Fruit fly (Drosophila melanogaster): ENCODE results near the gene CG43055.

The CG43055 gene

DNA sequence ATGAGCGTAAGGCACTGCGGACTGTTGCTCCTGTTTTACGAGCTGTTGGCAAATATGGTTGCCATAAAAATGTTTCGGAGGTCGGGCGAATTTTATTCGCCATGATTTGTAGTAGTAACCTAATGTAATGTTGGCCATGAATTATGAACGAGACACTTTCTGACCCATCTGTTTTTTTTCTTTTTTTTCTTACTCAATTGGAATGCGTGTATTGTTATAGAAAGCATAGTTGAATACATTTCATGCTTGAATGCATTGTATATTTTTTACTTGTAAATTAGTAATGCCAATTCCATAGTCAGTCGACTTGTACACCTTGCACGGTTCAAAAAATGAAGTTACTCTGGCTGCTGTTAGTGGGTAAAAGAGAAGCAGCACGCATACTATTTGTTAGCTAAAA is 26.5 kb downstream of the CG43055 start, which contains the start of gene CG43056:
Gene CG43056 (plus strand): TSS at position 301 of the 400 bp plus-strand sequence.
- no peak for TF ChIP-seq sage (GFP tag; optimal IDR thresholded peaks at IDR 0.05)
- TF ChIP-seq dmrt93B (GFP tag; optimal IDR thresholded peaks at IDR 0.05) = no peak
- no peak for TF ChIP-seq Sp1 (GFP tag; optimal IDR thresholded peaks at IDR 0.05)
- TF ChIP-seq br (GFP tag; optimal IDR thresholded peaks at IDR 0.05) = no peak
- no peak for TF ChIP-seq ey (GFP tag; optimal IDR thresholded peaks at IDR 0.05)
- no peak for TF ChIP-seq Myc (optimal IDR thresholded peaks at IDR 0.05)
- no peak for TF ChIP-seq dl (GFP tag; optimal IDR thresholded peaks at IDR 0.05; ENCODE audit: insufficient read depth in 1 of 2, partially characterized antibody in 2 of 2)
- TF ChIP-seq Hr83 (GFP tag; optimal IDR thresholded peaks at IDR 0.05; ENCODE audit: poor library complexity, severe bottlenecking) = no peak
- no peak for TF ChIP-seq Dfd (GFP tag; optimal IDR thresholded peaks at IDR 0.05)
- no peak for TF ChIP-seq tai (GFP tag; optimal IDR thresholded peaks at IDR 0.05)
- TF ChIP-seq dsf (GFP tag; optimal IDR thresholded peaks at IDR 0.05; ENCODE audit: borderline replicate concordance) = no peak
- TF ChIP-seq psq (GFP tag; optimal IDR thresholded peaks at IDR 0.05) = no peak
- no peak for TF ChIP-seq fru (GFP tag; optimal IDR thresholded peaks at IDR 0.05)
- no peak for TF ChIP-seq CrebA (GFP tag; optimal IDR thresholded peaks at IDR 0.05; ENCODE audit: borderline replicate concordance)

DNA sequence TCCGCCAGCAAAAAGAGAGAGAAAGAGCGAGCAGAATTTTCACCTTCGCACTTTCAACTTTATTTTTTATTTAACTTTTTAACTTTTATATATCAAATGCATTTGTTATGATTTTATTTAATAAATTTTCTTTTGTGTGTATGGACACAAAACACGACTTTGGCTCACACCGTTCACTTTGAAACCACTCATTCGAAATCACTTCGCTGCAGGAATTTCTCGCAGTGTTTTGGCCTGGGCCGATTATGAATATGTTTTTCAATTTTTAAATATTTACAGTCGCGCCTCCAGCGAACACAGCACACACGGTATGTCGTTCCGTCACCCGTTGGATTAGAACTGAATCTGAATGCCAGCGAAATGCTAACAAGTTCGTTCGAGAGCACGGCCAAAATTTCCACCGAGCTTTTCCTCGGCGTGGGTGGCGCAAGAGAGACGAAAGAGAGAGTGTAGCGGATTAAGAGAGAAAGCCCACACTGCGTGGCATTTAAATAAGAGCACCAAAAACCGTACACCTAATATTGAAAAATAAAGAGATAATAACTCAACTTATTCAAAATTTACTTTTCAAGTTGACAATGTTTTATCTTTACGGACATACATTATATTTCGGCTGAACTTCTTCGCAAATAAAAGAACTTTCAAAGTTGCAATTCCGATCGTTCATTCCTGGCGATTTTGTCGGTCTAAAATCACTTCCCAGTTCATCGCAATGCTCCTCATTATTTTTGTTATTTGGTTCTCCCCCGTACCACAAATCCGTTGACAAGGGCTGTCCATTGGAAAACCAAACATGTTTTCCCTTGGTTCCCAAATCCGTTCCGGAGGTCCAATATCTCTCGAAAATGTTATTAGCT is 30.2 kb downstream of the CG43055 start, which contains the start of gene CG15431:
Gene CG15431 (minus strand): TSS at position 402 of the 857 bp plus-strand sequence.
- TF ChIP-seq GATAd (GFP tag; optimal IDR thresholded peaks at IDR 0.05) (no peak), dmrt93B (GFP tag; optimal IDR thresholded peaks at IDR 0.05) (no peak), psq (GFP tag; optimal IDR thresholded peaks at IDR 0.05) (no peak), usp (GFP tag; optimal IDR thresholded peaks at IDR 0.05) (no peak), br (GFP tag; optimal IDR thresholded peaks at IDR 0.05) (no peak), sage (GFP tag; optimal IDR thresholded peaks at IDR 0.05) (no peak), Hnf4 (GFP tag; optimal IDR thresholded peaks at IDR 0.05) (no peak), brk (GFP tag; optimal IDR thresholded peaks at IDR 0.05) (no peak), Mio (GFP tag; optimal IDR thresholded peaks at IDR 0.05) (no peak), HLH106 (tag; optimal IDR thresholded peaks at IDR 0.05) (no peak), Dfd (GFP tag; optimal IDR thresholded peaks at IDR 0.05) (no peak), Hr78 (GFP tag; optimal IDR thresholded peaks at IDR 0.05) (no peak), lola (GFP tag; optimal IDR thresholded peaks at IDR 0.05) (no peak), Abd-B (GFP tag; optimal IDR thresholded peaks at IDR 0.05) (no peak), Sp1 (GFP tag; optimal IDR thresholded peaks at IDR 0.05) (no peak), ey (GFP tag; optimal IDR thresholded peaks at IDR 0.05) (no peak), tai (GFP tag; optimal IDR thresholded peaks at IDR 0.05) (no peak), fru (GFP tag; optimal IDR thresholded peaks at IDR 0.05) (no peak), N (GFP tag; optimal IDR thresholded peaks at IDR 0.05) (no peak), Jra (GFP tag; optimal IDR thresholded peaks at IDR 0.05) (no peak)

DNA sequence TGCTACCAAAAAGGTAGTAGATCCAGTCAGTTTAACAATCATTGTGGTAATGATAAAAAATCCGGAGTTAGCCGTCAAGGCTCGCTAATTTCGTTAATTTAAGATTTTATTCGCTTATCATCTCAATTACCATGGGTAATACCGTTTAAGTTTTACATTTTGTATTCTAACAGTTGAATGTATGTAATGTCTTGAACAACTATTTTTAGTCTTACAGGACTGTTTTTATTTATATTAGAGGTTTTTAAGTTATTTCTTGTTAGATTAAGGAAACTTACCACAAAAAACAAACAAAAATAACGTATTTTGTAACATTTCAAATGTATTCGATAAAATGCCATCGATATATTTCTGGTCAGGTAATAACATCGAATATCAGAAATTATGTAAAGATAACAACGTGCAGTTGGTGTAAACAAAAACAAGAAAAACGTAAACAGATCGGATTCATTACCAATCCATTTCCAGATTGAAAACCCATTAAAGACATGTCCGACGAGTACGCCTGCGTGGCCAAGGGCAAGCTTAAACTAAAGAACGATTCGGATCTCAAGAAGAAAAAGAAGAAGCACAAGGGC is 31.1 kb downstream of the CG43055 start, which contains the start of the genes Sfp24F and CG15432:
Gene Sfp24F (minus strand): TSS at position 51 of the 578 bp plus-strand sequence.
Gene CG15432 (plus strand): TSS at position 311 of the 578 bp plus-strand sequence.
- no peak for TF ChIP-seq dl (GFP tag; optimal IDR thresholded peaks at IDR 0.05; ENCODE audit: insufficient read depth in 1 of 2, partially characterized antibody in 2 of 2)
- no peak for TF ChIP-seq Jra (GFP tag; optimal IDR thresholded peaks at IDR 0.05)
- TF ChIP-seq Hr78 (GFP tag; optimal IDR thresholded peaks at IDR 0.05) = no peak
- no peak for TF ChIP-seq tai (GFP tag; optimal IDR thresholded peaks at IDR 0.05)
- no peak for TF ChIP-seq Vsx2 (GFP tag; optimal IDR thresholded peaks at IDR 0.05; ENCODE audit: partially characterized antibody)
- TF ChIP-seq pan (optimal IDR thresholded peaks at IDR 0.05) = no peak
- TF ChIP-seq Dfd (GFP tag; optimal IDR thresholded peaks at IDR 0.05) = no peak
- no peak for TF ChIP-seq usp (GFP tag; optimal IDR thresholded peaks at IDR 0.05)
- no peak for TF ChIP-seq CrebA (GFP tag; optimal IDR thresholded peaks at IDR 0.05; ENCODE audit: borderline replicate concordance)
- no peak for TF ChIP-seq rgr (GFP tag; optimal IDR thresholded peaks at IDR 0.05)
- TF ChIP-seq jim (GFP tag; optimal IDR thresholded peaks at IDR 0.05) = no peak
- no peak for TF ChIP-seq Abd-B (GFP tag; optimal IDR thresholded peaks at IDR 0.05)
- no peak for TF ChIP-seq Mio (GFP tag; optimal IDR thresholded peaks at IDR 0.05)
- TF ChIP-seq brk (GFP tag; optimal IDR thresholded peaks at IDR 0.05) = no peak
- no peak for TF ChIP-seq woc (GFP tag; optimal IDR thresholded peaks at IDR 0.05)
- no peak for TF ChIP-seq Sp1 (GFP tag; optimal IDR thresholded peaks at IDR 0.05)
- TF ChIP-seq sage (GFP tag; optimal IDR thresholded peaks at IDR 0.05) = no peak
- no peak for TF ChIP-seq HLH106 (tag; optimal IDR thresholded peaks at IDR 0.05)
- TF ChIP-seq foxo (GFP tag; optimal IDR thresholded peaks at IDR 0.05) = no peak
